Fruit fly (Drosophila melanogaster): ENCODE measurements around the gene CG14965.

CG14965 gene

DNA sequence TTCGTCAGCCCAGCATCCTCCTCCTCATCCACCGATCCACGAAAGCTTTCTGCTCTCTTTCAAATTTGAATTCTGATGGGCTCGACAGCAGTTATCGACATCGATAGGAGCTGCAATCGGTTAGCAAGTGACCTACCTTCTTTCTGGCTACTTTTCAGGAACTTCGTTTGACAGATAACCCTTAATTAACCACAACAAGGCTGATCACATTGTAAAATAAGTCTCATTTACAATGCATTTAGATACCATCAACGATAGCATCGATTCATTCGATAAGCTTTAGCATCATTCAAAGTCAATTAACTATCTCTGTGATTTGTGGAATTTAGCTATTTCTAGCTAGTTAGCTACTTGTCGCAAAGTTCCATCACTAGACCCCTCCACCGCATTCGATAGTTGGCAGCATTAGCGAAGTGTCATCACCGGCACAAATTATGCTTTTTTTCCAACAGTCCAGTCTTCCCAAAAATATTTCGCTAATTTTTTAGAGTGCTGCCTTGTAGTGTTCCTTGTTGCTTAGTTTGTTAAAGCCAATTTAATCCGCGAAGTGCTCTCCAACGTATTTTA is 13.7 kb downstream of the CG14965 start, which contains the start of the genes MnM and Girdin:
Gene MnM, minus strand, starts transcription at position 51 of the 567 bp plus-strand sequence.
Gene Girdin, plus strand, starts transcription at position 401 of the 567 bp plus-strand sequence.
- no peak for TF ChIP-seq Hr78 (GFP tag; optimal IDR thresholded peaks at IDR 0.05)
- TF ChIP-seq psq (GFP tag; optimal IDR thresholded peaks at IDR 0.05), result no peak
- peak; percentile 73 for TF ChIP-seq br (GFP tag; optimal IDR thresholded peaks at IDR 0.05)
- TF ChIP-seq OdsH (GFP tag; optimal IDR thresholded peaks at IDR 0.05), result peak; percentile 55
- no peak for TF ChIP-seq Dfd (GFP tag; optimal IDR thresholded peaks at IDR 0.05)
- peak; percentile 67 for TF ChIP-seq sv (GFP tag; optimal IDR thresholded peaks at IDR 0.05)
- TF ChIP-seq foxo (GFP tag; optimal IDR thresholded peaks at IDR 0.05), result peak in 1 of 2 experiments; percentile 82
- peak; percentile 94 for TF ChIP-seq Myc (optimal IDR thresholded peaks at IDR 0.05)
- TF ChIP-seq GATAd (GFP tag; optimal IDR thresholded peaks at IDR 0.05), result peak; percentile 12
- peak; percentile 69 for TF ChIP-seq ey (GFP tag; optimal IDR thresholded peaks at IDR 0.05)
- TF ChIP-seq fru (GFP tag; optimal IDR thresholded peaks at IDR 0.05), result peak; percentile 70
- peak; percentile 57 for TF ChIP-seq Hr83 (GFP tag; optimal IDR thresholded peaks at IDR 0.05; ENCODE audit: poor library complexity, severe bottlenecking)
- no peak for TF ChIP-seq h (GFP tag; optimal IDR thresholded peaks at IDR 0.05)
- peak; percentile 19 for TF ChIP-seq dmrt93B (GFP tag; optimal IDR thresholded peaks at IDR 0.05)
- peak; percentile 65 for TF ChIP-seq HLH106 (tag; optimal IDR thresholded peaks at IDR 0.05)
- TF ChIP-seq CrebA (GFP tag; optimal IDR thresholded peaks at IDR 0.05; ENCODE audit: borderline replicate concordance), result no peak
- TF ChIP-seq woc (GFP tag; optimal IDR thresholded peaks at IDR 0.05), result peak; percentile 89

DNA sequence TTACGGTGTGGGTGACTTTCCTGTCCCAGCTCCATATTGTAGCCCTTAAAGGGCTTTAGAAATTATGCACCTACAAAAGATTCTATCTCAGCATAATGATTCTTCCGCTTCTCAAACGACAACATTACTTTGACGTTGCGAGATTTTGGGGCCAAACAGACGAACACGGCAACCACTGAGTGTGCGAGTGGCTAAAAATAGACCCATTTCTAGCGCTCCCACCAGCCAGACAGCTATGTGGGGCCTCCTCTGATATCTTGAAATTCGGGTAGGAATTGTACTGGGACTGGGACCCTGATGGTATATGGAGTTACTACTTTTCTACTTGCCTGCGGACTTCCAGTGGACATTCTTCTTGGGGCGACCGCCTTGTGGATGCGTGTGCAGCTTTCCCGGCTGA is 14.4 kb downstream of the CG14965 start:
- TF ChIP-seq ey (GFP tag; optimal IDR thresholded peaks at IDR 0.05), result no peak
- no peak for TF ChIP-seq dl (GFP tag; optimal IDR thresholded peaks at IDR 0.05; ENCODE audit: insufficient read depth in 1 of 2, partially characterized antibody in 2 of 2)
- TF ChIP-seq Hnf4 (GFP tag; optimal IDR thresholded peaks at IDR 0.05), result no peak
- TF ChIP-seq Dif (GFP tag; optimal IDR thresholded peaks at IDR 0.05; ENCODE audit: partially characterized antibody), result no peak
- TF ChIP-seq h (GFP tag; optimal IDR thresholded peaks at IDR 0.05), result no peak
- TF ChIP-seq Mio (GFP tag; optimal IDR thresholded peaks at IDR 0.05), result no peak
- TF ChIP-seq Vsx2 (GFP tag; optimal IDR thresholded peaks at IDR 0.05; ENCODE audit: partially characterized antibody), result no peak
- TF ChIP-seq tai (GFP tag; optimal IDR thresholded peaks at IDR 0.05), result no peak
- no peak for TF ChIP-seq psq (GFP tag; optimal IDR thresholded peaks at IDR 0.05)
- no peak for TF ChIP-seq Dfd (GFP tag; optimal IDR thresholded peaks at IDR 0.05)
- no peak for TF ChIP-seq Rel (GFP tag; optimal IDR thresholded peaks at IDR 0.05)
- no peak for TF ChIP-seq Rel (tag; optimal IDR thresholded peaks at IDR 0.05)
- TF ChIP-seq Jra (GFP tag; optimal IDR thresholded peaks at IDR 0.05), result no peak
- TF ChIP-seq foxo (GFP tag; optimal IDR thresholded peaks at IDR 0.05), result no peak
- TF ChIP-seq br (GFP tag; optimal IDR thresholded peaks at IDR 0.05), result no peak

DNA sequence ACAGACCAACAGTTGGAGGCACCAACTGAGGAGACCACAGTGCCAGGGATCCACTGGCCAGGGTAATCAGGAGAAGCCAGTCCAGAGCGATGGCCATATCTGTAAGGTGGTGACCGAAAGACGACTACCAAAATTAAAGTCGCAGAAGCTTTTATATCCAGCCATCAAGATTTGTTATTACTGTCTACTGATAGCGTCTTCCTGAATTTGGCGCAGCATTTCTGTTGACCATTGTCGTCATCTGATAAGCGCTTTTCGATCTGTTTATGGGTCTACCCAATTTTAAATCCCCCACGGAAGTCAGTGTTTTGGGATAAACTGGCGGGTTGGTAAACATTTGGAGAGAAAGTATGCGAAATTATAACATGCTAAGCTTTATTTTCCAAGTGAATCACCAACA is 19.8 kb downstream of the CG14965 start, which contains the start of gene CG14963:
Gene CG14963, minus strand, starts transcription at position 101 of the 400 bp plus-strand sequence.
- TF ChIP-seq Rel (GFP tag; optimal IDR thresholded peaks at IDR 0.05), result no peak
- no peak for TF ChIP-seq Rel (tag; optimal IDR thresholded peaks at IDR 0.05)
- TF ChIP-seq Vsx2 (GFP tag; optimal IDR thresholded peaks at IDR 0.05; ENCODE audit: partially characterized antibody), result no peak
- TF ChIP-seq dl (GFP tag; optimal IDR thresholded peaks at IDR 0.05; ENCODE audit: insufficient read depth in 1 of 2, partially characterized antibody in 2 of 2), result no peak
- no peak for TF ChIP-seq Hr83 (GFP tag; optimal IDR thresholded peaks at IDR 0.05; ENCODE audit: poor library complexity, severe bottlenecking)
- no peak for TF ChIP-seq tai (GFP tag; optimal IDR thresholded peaks at IDR 0.05)
- TF ChIP-seq Dif (GFP tag; optimal IDR thresholded peaks at IDR 0.05; ENCODE audit: partially characterized antibody), result no peak
- no peak for TF ChIP-seq lola (GFP tag; optimal IDR thresholded peaks at IDR 0.05)
- no peak for TF ChIP-seq br (GFP tag; optimal IDR thresholded peaks at IDR 0.05)
- no peak for TF ChIP-seq Hr78 (GFP tag; optimal IDR thresholded peaks at IDR 0.05)
- TF ChIP-seq brk (GFP tag; optimal IDR thresholded peaks at IDR 0.05), result no peak
- TF ChIP-seq Mio (GFP tag; optimal IDR thresholded peaks at IDR 0.05), result no peak
- TF ChIP-seq h (GFP tag; optimal IDR thresholded peaks at IDR 0.05), result no peak
- no peak for TF ChIP-seq psq (GFP tag; optimal IDR thresholded peaks at IDR 0.05)
- no peak for TF ChIP-seq dmrt93B (GFP tag; optimal IDR thresholded peaks at IDR 0.05)
- no peak for TF ChIP-seq CrebA (GFP tag; optimal IDR thresholded peaks at IDR 0.05; ENCODE audit: borderline replicate concordance)
- no peak for TF ChIP-seq CG32264 (GFP tag; optimal IDR thresholded peaks at IDR 0.05)
- no peak for TF ChIP-seq GATAd (GFP tag; optimal IDR thresholded peaks at IDR 0.05)

DNA sequence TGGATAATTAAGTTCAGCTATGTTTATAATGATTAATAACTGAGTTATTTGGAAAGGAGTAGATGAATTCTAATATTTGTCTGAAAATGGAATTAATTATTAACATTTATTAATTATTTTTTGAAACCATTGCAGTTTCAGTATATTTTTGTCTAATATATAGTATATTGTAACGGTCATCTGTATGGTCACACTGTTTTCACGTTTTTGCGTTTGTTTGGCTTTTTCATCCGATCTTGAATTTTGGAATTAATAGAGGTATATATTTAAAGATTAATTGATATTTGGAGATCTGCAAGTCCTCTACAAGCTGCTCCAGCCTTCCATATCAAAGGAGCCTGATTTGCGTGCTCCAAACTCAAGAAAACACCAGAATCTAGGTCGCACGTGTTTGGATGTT is 23.2 kb downstream of the CG14965 start, which contains the start of the genes CG32278 and CG32281:
Gene CG32278, plus strand, starts transcription at position 180 of the 400 bp plus-strand sequence.
Gene CG32281, plus strand, starts transcription at position 269 of the 400 bp plus-strand sequence.
- TF ChIP-seq woc (GFP tag; optimal IDR thresholded peaks at IDR 0.05) (no peak), usp (GFP tag; optimal IDR thresholded peaks at IDR 0.05) (no peak), Jra (GFP tag; optimal IDR thresholded peaks at IDR 0.05) (no peak), h (GFP tag; optimal IDR thresholded peaks at IDR 0.05) (no peak), Abd-B (GFP tag; optimal IDR thresholded peaks at IDR 0.05) (no peak), CG32264 (GFP tag; optimal IDR thresholded peaks at IDR 0.05) (no peak), Rel (GFP tag; optimal IDR thresholded peaks at IDR 0.05) (no peak), Rel (tag; optimal IDR thresholded peaks at IDR 0.05) (no peak), HLH106 (tag; optimal IDR thresholded peaks at IDR 0.05) (no peak), psq (GFP tag; optimal IDR thresholded peaks at IDR 0.05) (no peak), rgr (GFP tag; optimal IDR thresholded peaks at IDR 0.05) (no peak), Myc (optimal IDR thresholded peaks at IDR 0.05) (no peak), dmrt93B (GFP tag; optimal IDR thresholded peaks at IDR 0.05) (no peak), dsf (GFP tag; optimal IDR thresholded peaks at IDR 0.05; ENCODE audit: borderline replicate concordance) (no peak), Hr78 (GFP tag; optimal IDR thresholded peaks at IDR 0.05) (no peak), sv (GFP tag; optimal IDR thresholded peaks at IDR 0.05) (no peak), sage (GFP tag; optimal IDR thresholded peaks at IDR 0.05) (no peak), Mio (GFP tag; optimal IDR thresholded peaks at IDR 0.05) (no peak), N (GFP tag; optimal IDR thresholded peaks at IDR 0.05) (no peak), ey (GFP tag; optimal IDR thresholded peaks at IDR 0.05) (no peak), pan (optimal IDR thresholded peaks at IDR 0.05) (no peak)
